Worm (Caenorhabditis elegans) whole organism, young adult: ENCODE results near the gene C42C1.9.

Experiments used
- B0261.1 ChIP-seq: sonication (generic microtip); optimal IDR thresholded peaks from 2 replicates; lab custom pipeline; 2016; ENCODE audit warnings: mild to moderate bottlenecking, missing genetic modification characterization, moderate library complexity, missing compliant biosample characterization
- F10E7.11 ChIP-seq: sonication (generic microtip); optimal IDR thresholded peaks from 2 replicates; lab custom pipeline; 2017; ENCODE audit warnings: mild to moderate bottlenecking, missing genetic modification characterization, moderate library complexity, missing compliant biosample characterization
- F33H1.4 ChIP-seq: fragments of 200-800 bp; sonication (Bioruptor generic); IDR thresholded peaks from 2 replicates; pipeline ENCODE4 v1.3.6; 2022; ENCODE audit warnings: missing genetic modification reagents, missing genetic modification characterization, missing compliant biosample characterization
- F37B4.10 ChIP-seq: fragments of 200-800 bp; sonication (Bioruptor generic); IDR thresholded peaks from 2 replicates; pipeline ENCODE4 v1.3.6; 2022; ENCODE audit warnings: missing genetic modification characterization, missing compliant biosample characterization
- F39B2.1 ChIP-seq: fragments of 200-800 bp; sonication (Bioruptor generic); IDR thresholded peaks from 2 replicates; pipeline ENCODE4 v1.3.6; 2022; ENCODE audit warnings: missing genetic modification reagents, missing genetic modification characterization, missing compliant biosample characterization
- F55B11.4 ChIP-seq: sonication (generic microtip); optimal IDR thresholded peaks from 2 replicates; lab custom pipeline; 2016; ENCODE audit warnings: missing compliant biosample characterization, missing genetic modification characterization, borderline replicate concordance; ENCODE audit not compliant: insufficient read depth
- F57A8.1 ChIP-seq: fragments of 200-800 bp; sonication (Bioruptor generic); optimal IDR thresholded peaks from 2 replicates; lab custom pipeline; 2018; ENCODE audit warnings: mild to moderate bottlenecking, missing genetic modification characterization, moderate library complexity, missing compliant biosample characterization
- K11D2.4 ChIP-seq: fragments of 200-800 bp; sonication (Bioruptor generic); IDR thresholded peaks from 2 replicates; pipeline ENCODE4 v1.3.6; 2022; ENCODE audit warnings: missing genetic modification reagents, missing genetic modification characterization, missing compliant biosample characterization
- Y67H2A.10 ChIP-seq: fragments of 200-800 bp; sonication (Bioruptor generic); conservative IDR thresholded peaks from 2 replicates; pipeline ENCODE4 v1.3.6; 2022; ENCODE audit warnings: missing genetic modification reagents, missing genetic modification characterization, missing compliant biosample characterization
- aptf-2 ChIP-seq: fragments of 200-800 bp; sonication (Bioruptor generic); conservative IDR thresholded peaks from 2 replicates; pipeline ENCODE4 v1.3.6; 2022; ENCODE audit warnings: missing genetic modification reagents, missing genetic modification characterization, missing compliant biosample characterization
- aptf-3 ChIP-seq: fragments of 200-800 bp; sonication (Bioruptor generic); IDR thresholded peaks from 2 replicates; pipeline ENCODE4 v1.3.6; 2022; ENCODE audit warnings: missing genetic modification characterization, missing compliant biosample characterization
- atf-7 ChIP-seq: sonication (generic microtip); optimal IDR thresholded peaks from 2 replicates; lab custom pipeline; 2017; ENCODE audit warnings: mild to moderate bottlenecking, missing genetic modification characterization, missing compliant biosample characterization
- cebp-1 ChIP-seq, 2 experiments: fragments of 200-800 bp in 1 of 2; sonication (Bioruptor generic) in 1 of 2; sonication (generic microtip) in 1 of 2; IDR thresholded peaks in 1 of 2; optimal IDR thresholded peaks in 1 of 2; 2 replicates each; pipeline versions ENCODE4 v1.3.6 to Lab custom; 2017 to 2022; ENCODE audit warnings: missing compliant biosample characterization in 2 of 2, missing genetic modification characterization in 2 of 2, mild to moderate bottlenecking in 1 of 2, missing genetic modification reagents in 1 of 2, moderate library complexity in 1 of 2
- cebp-2 ChIP-seq: fragments of 200-800 bp; sonication (Bioruptor generic); IDR thresholded peaks from 2 replicates; pipeline ENCODE4 v1.3.6; 2022; ENCODE audit warnings: missing genetic modification characterization, missing compliant biosample characterization
- ceh-40 ChIP-seq: fragments of 200-800 bp; sonication (Bioruptor generic); IDR thresholded peaks from 2 replicates; pipeline ENCODE4 v1.3.6; 2022; ENCODE audit warnings: missing genetic modification characterization, missing compliant biosample characterization
- ceh-58 ChIP-seq: fragments of 200-800 bp; sonication (Bioruptor generic); IDR thresholded peaks from 2 replicates; pipeline ENCODE4 v1.3.6; 2022; ENCODE audit warnings: missing genetic modification characterization, missing compliant biosample characterization
- ceh-79 ChIP-seq: sonication (generic microtip); optimal IDR thresholded peaks from 2 replicates; lab custom pipeline; 2017; ENCODE audit warnings: mild to moderate bottlenecking, missing genetic modification characterization, missing compliant biosample characterization
- chd-7 ChIP-seq: sonication (generic microtip); optimal IDR thresholded peaks from 2 replicates; lab custom pipeline; 2016; ENCODE audit warnings: mild to moderate bottlenecking, missing genetic modification characterization, moderate library complexity, missing compliant biosample characterization
- die-1 ChIP-seq: sonication (generic microtip); optimal IDR thresholded peaks from 2 replicates; lab custom pipeline; 2016; ENCODE audit warnings: missing genotype, mild to moderate bottlenecking, missing genetic modification characterization, missing compliant biosample characterization
- dpl-1 ChIP-seq: fragments of 150-350 bp; optimal IDR thresholded peaks from 2 replicates; lab custom pipeline; 2014; ENCODE audit warnings: missing biosample characterization, missing genetic modification reagents, missing genetic modification characterization
- egl-44 ChIP-seq: fragments of 200-800 bp; sonication (Bioruptor generic); IDR thresholded peaks from 2 replicates; pipeline ENCODE4 v1.3.6; 2022; ENCODE audit warnings: missing genetic modification reagents, missing genetic modification characterization, missing compliant biosample characterization
- gei-17 ChIP-seq: fragments of 200-800 bp; sonication (Bioruptor generic); optimal IDR thresholded peaks from 2 replicates; lab custom pipeline; 2018; ENCODE audit warnings: mild to moderate bottlenecking, missing genetic modification characterization, missing compliant biosample characterization
- hlh-26 ChIP-seq: fragments of 200-800 bp; sonication (Bioruptor generic); conservative IDR thresholded peaks from 2 replicates; pipeline ENCODE4 v1.3.6; 2022; ENCODE audit warnings: missing genetic modification reagents, missing genetic modification characterization, missing compliant biosample characterization
- hrde-1 ChIP-seq: sonication (generic microtip); optimal IDR thresholded peaks from 2 replicates; lab custom pipeline; 2016; ENCODE audit warnings: missing genetic modification characterization, mild to moderate bottlenecking, missing compliant biosample characterization, moderate library complexity, missing genotype, missing genetic modification reagents, borderline replicate concordance
- hsf-1 ChIP-seq: fragments of 200-800 bp; sonication (Bioruptor generic); IDR thresholded peaks from 2 replicates; pipeline ENCODE4 v1.3.6; 2022; ENCODE audit warnings: missing genetic modification reagents, missing genetic modification characterization, missing compliant biosample characterization
- let-607 ChIP-seq, 2 experiments: fragments of 200-800 bp in 1 of 2; sonication (Bioruptor generic) in 1 of 2; sonication (generic microtip) in 1 of 2; optimal IDR thresholded peaks; 2 replicates each; lab custom pipeline; 2016 to 2018; ENCODE audit warnings: mild to moderate bottlenecking in 2 of 2, missing compliant biosample characterization in 2 of 2, missing genetic modification characterization in 2 of 2, moderate library complexity in 2 of 2, missing genotype in 1 of 2
- lir-1 ChIP-seq: fragments of 200-800 bp; sonication (Bioruptor generic); conservative IDR thresholded peaks from 2 replicates; pipeline ENCODE4 v1.3.6; 2022; ENCODE audit warnings: missing genetic modification reagents, missing genetic modification characterization, missing compliant biosample characterization
- madf-3 ChIP-seq: fragments of 200-800 bp; sonication (Bioruptor generic); IDR thresholded peaks from 2 replicates; pipeline ENCODE4 v1.3.6; 2022; ENCODE audit warnings: missing genetic modification reagents, missing genetic modification characterization, missing compliant biosample characterization
- mes-4 ChIP-seq: sonication (generic microtip); optimal IDR thresholded peaks from 2 replicates; lab custom pipeline; 2016; ENCODE audit warnings: missing genotype, missing genetic modification characterization, missing compliant biosample characterization
- nhr-179 ChIP-seq: sonication (generic microtip); optimal IDR thresholded peaks from 2 replicates; lab custom pipeline; 2016; ENCODE audit warnings: mild to moderate bottlenecking, missing genetic modification characterization, missing compliant biosample characterization
- nhr-80 ChIP-seq: sonication (generic microtip); optimal IDR thresholded peaks from 2 replicates; lab custom pipeline; 2016; ENCODE audit warnings: missing genetic modification characterization, missing compliant biosample characterization
- pbrm-1 ChIP-seq: fragments of 200-800 bp; sonication (Bioruptor generic); IDR thresholded peaks from 2 replicates; pipeline ENCODE4 v1.3.6; 2022; ENCODE audit warnings: missing genetic modification reagents, missing genetic modification characterization, missing compliant biosample characterization
- sea-2 ChIP-seq: fragments of 200-800 bp; sonication (Bioruptor generic); IDR thresholded peaks from 2 replicates; pipeline ENCODE4 v1.3.6; 2022; ENCODE audit warnings: missing genetic modification characterization, missing compliant biosample characterization
- snpc-1.1 ChIP-seq: sonication (generic microtip); optimal IDR thresholded peaks from 2 replicates; lab custom pipeline; 2017; ENCODE audit warnings: missing genetic modification characterization, mild to moderate bottlenecking, missing compliant biosample characterization, antibody characterized with exemption, moderate library complexity, missing genotype, missing genetic modification reagents; ENCODE audit not compliant: insufficient read depth
- snpc-4 ChIP-seq, 5 experiments: fragments of 150-350 bp in 1 of 5; sonication (generic microtip) in 4 of 5; optimal IDR thresholded peaks; 2 replicates each; lab custom pipeline; 2014 to 2018; ENCODE audit warnings: missing genetic modification characterization in 5 of 5, missing biosample characterization in 3 of 5, antibody characterized with exemption in 2 of 5, mild to moderate bottlenecking in 2 of 5, missing compliant biosample characterization in 2 of 5, missing genotype in 2 of 5, moderate library complexity in 2 of 5, missing genetic modification reagents in 1 of 5
- tbp1 ChIP-seq: fragments of 200-800 bp; sonication (Bioruptor generic); optimal IDR thresholded peaks from 2 replicates; lab custom pipeline; 2018; ENCODE audit warnings: mild to moderate bottlenecking, missing genetic modification characterization, missing compliant biosample characterization
- zim-3 ChIP-seq: sonication (generic microtip); optimal IDR thresholded peaks from 2 replicates; lab custom pipeline; 2017; ENCODE audit warnings: mild to moderate bottlenecking, missing genetic modification characterization, moderate library complexity, missing compliant biosample characterization
- ztf-18 ChIP-seq: sonication (generic microtip); optimal IDR thresholded peaks from 2 replicates; lab custom pipeline; 2016; ENCODE audit warnings: missing genotype, mild to moderate bottlenecking, missing genetic modification characterization, missing compliant biosample characterization

The C42C1.9 gene

DNA sequence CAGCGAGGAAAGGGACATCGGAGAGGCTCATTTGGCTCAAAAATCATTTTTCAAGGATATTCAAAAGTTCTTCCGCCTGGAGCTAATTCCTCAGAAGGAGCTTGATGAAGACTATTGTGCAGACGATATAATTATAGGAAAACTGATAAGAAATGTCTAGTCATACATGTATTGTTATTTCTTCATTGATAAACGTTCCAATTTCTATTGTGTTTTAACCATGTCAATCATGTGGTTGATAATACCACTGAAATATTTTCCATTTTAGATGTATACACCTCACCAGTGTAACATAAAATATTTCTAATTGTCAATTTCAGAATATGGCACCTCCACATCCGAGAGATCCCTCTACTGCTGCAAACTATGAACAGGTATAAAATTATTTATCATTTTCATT lies 9.9 kb upstream of the C42C1.9 start, which contains the start of gene ltah-1.1:
Gene ltah-1.1, plus strand, starts transcription at position 283 of the 400 bp plus-strand sequence.
- no peak for TF ChIP-seq gei-17 (GFP tag; lab: Kevin White, UChicago)
- peak; percentile 2 to 23 for TF ChIP-seq let-607 (tag; optimal IDR thresholded peaks at IDR 0.05; lab: Kevin White, UChicago)
- TF ChIP-seq nhr-80: peak; percentile 55
- no peak for TF ChIP-seq cebp-2 (GFP tag; lab: Robert Waterston, UW)
- TF ChIP-seq hsf-1 (GFP tag; lab: Robert Waterston, UW): no peak
- TF ChIP-seq die-1 (tag; lab: Kevin White, UChicago): no peak
- no peak for TF ChIP-seq dpl-1
- TF ChIP-seq zim-3: no peak

DNA sequence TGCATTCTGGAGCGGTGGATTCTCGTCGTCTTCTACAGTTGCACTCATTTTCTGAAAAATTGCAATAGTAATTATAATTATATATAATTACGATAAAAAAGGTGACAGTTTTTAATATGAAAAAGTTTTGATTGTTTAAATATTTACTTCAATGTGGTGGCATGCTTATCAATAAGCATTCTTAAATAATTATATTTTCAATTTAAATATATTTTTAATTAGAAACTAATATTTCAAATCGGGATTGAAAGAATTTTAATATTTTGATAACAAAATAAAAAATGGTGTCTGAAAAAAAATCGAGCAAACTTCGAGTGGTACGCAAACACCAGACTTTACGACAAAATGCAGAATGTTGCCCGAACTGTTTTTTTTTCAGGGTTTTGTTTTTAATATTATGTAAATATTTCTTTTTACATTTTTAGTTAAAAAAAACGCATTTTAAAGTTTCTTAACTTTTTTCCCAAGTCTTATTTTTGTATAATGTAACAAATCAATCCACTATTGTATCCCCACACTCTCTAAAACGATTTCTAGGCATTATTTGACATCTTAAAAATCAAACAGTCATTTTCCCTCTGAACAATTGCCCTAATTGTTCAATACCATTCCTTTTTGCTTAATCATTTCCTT lies 7.0 kb upstream of the C42C1.9 start, which contains the start of the genes C42C1.12 and C42C1.19:
Gene C42C1.12, minus strand, starts transcription at position 51 of the 633 bp plus-strand sequence.
Gene C42C1.19, plus strand, starts transcription at position 583 of the 633 bp plus-strand sequence.
- 0 out of 2 replicates have a peak, but pooled peaks have one; percentile 24 for TF ChIP-seq F33H1.4 (GFP tag; lab: Robert Waterston, UW)
- TF ChIP-seq atf-7 (tag; lab: Kevin White, UChicago): no peak

DNA sequence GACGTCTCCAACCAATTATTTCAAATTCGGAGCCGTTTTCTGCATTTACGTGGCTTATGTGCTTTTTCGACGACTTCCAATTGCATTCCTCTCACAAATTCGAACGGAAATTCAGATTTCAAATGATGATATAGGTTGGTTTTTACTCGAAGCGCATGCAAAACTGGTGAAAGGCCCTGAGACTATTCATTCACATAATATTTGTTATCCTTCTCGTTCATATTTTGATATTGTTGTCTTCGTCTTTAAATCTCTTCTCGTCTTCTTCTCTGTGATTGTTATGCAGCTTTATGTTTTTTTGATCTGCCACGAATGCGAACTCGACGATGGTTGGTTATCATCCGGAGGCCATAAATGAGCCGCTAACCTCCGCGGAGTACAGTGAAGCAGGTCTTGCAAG lies 6.4 kb upstream of the C42C1.9 start, which contains the start of gene hpo-12:
Gene hpo-12, plus strand, starts transcription at position 301 of the 400 bp plus-strand sequence.
- no peak for TF ChIP-seq F37B4.10 (GFP tag; lab: Robert Waterston, UW)
- no peak for TF ChIP-seq cebp-1 (GFP tag; IDR thresholded peaks at IDR 0.05; lab: Robert Waterston, UW)
- TF ChIP-seq cebp-1 (tag; optimal IDR thresholded peaks at IDR 0.05; lab: Kevin White, UChicago): no peak
- no peak for TF ChIP-seq F39B2.1
- no peak for TF ChIP-seq B0261.1 (tag; lab: Kevin White, UChicago)
- no peak for TF ChIP-seq pbrm-1 (GFP tag; lab: Robert Waterston, UW)
- TF ChIP-seq Y67H2A.10 (GFP tag; lab: Robert Waterston, UW): no peak
- TF ChIP-seq F57A8.1 (GFP tag; lab: Kevin White, UChicago): no peak
- no peak for TF ChIP-seq madf-3 (GFP tag; lab: Robert Waterston, UW)
- TF ChIP-seq ceh-58 (GFP tag; lab: Robert Waterston, UW): no peak
- TF ChIP-seq F55B11.4 (tag; lab: Kevin White, UChicago): no peak
- TF ChIP-seq ceh-40 (GFP tag; lab: Robert Waterston, UW): no peak
- TF ChIP-seq mes-4 (tag; lab: Kevin White, UChicago): no peak

DNA sequence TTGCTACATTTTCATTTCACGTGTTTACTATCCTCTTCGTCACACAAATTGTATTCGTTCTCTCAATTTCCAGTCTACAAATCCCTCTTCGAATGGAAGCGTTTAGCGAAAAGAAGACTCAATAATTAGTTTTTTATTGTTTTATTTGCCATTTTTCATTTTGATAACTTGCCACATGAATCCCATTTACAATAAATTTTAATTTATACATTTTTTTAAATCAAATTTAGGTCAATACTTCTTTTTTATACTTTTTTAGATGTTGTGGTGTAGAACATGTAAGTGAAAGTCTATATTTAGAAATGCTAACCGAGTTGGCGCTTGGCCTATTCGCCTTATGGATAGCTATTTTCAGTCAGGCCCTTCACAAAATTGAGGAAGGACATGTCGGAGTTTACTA lies 1.6 kb upstream of the C42C1.9 start, which contains the start of gene erl-1:
Gene erl-1, plus strand, starts transcription at position 301 of the 400 bp plus-strand sequence.
- TF ChIP-seq F10E7.11 (no peak), aptf-3 (GFP tag; lab: Robert Waterston, UW) (no peak), hlh-26 (no peak), nhr-179 (tag; lab: Kevin White, UChicago) (no peak), sea-2 (GFP tag; lab: Robert Waterston, UW) (no peak), hrde-1 (tag; lab: Kevin White, UChicago) (no peak), ceh-79 (tag; lab: Kevin White, UChicago) (no peak), cebp-2 (GFP tag; lab: Robert Waterston, UW) (no peak), ztf-18 (tag; lab: Kevin White, UChicago) (no peak), snpc-4 (GFP tag; optimal IDR thresholded peaks at IDR 0.05; lab: Kevin White, UChicago) (no peak), snpc-4 (tag; optimal IDR thresholded peaks at IDR 0.05; lab: Kevin White, UChicago) (no peak), egl-44 (GFP tag; lab: Robert Waterston, UW) (no peak), chd-7 (tag; lab: Kevin White, UChicago) (no peak), snpc-1.1 (no peak), aptf-2 (no peak), tbp1 (no peak), lir-1 (no peak), F57A8.1 (GFP tag; lab: Kevin White, UChicago) (no peak), K11D2.4 (GFP tag; lab: Robert Waterston, UW) (no peak)
